Fruit fly (Drosophila melanogaster) whole organism, prepupa: ENCODE results near the gene CG33796.
A peak's percentile ranks its signal among the peaks of the same experiment; 100 is the strongest.

ENCODE experiments used
- CG10631 ChIP-seq: fragments of 200-800 bp; sonication (Bioruptor generic); optimal IDR thresholded peaks from 2 replicates; lab custom pipeline; 2016; ENCODE audit warnings: missing biosample characterization, missing genetic modification characterization
- CG10669 ChIP-seq: fragments of 200-800 bp; sonication (Bioruptor generic); optimal IDR thresholded peaks from 3 replicates; lab custom pipeline; 2018; ENCODE audit warnings: missing biosample characterization, mild to moderate bottlenecking, missing genetic modification characterization, moderate library complexity
- CG11294 ChIP-seq: fragments of 200-800 bp; sonication (Bioruptor generic); IDR thresholded peaks from 2 replicates; pipeline ENCODE4 v1.3.6; 2022; ENCODE audit warnings: missing biosample characterization, missing genetic modification characterization
- CG11762 ChIP-seq: fragments of 200-800 bp; sonication (Bioruptor generic); optimal IDR thresholded peaks from 3 replicates; lab custom pipeline; 2016; ENCODE audit warnings: missing biosample characterization, missing genetic modification characterization; ENCODE audit not compliant: insufficient read depth
- CG11902 ChIP-seq: fragments of 200-800 bp; sonication (Bioruptor generic); optimal IDR thresholded peaks from 3 replicates; lab custom pipeline; 2016; ENCODE audit warnings: missing biosample characterization, missing genetic modification characterization
- CG15336 ChIP-seq: fragments of 200-800 bp; sonication (Bioruptor generic); IDR thresholded peaks from 2 replicates; pipeline ENCODE4 v1.3.6; 2022; ENCODE audit warnings: missing biosample characterization, missing genetic modification characterization
- CG16779 ChIP-seq: fragments of 200-800 bp; sonication (Bioruptor generic); optimal IDR thresholded peaks from 3 replicates; lab custom pipeline; 2017; ENCODE audit warnings: missing biosample characterization, mild to moderate bottlenecking, missing genetic modification characterization
- CG31627 ChIP-seq: fragments of 200-800 bp; sonication (Bioruptor generic); optimal IDR thresholded peaks from 3 replicates; lab custom pipeline; 2016; ENCODE audit warnings: missing biosample characterization, missing genetic modification characterization
- CG32006 ChIP-seq: fragments of 200-800 bp; sonication (Bioruptor generic); optimal IDR thresholded peaks from 3 replicates; lab custom pipeline; 2017; ENCODE audit warnings: missing biosample characterization, mild to moderate bottlenecking, missing genetic modification characterization
- CG34406 ChIP-seq: fragments of 200-800 bp; sonication (Bioruptor generic); optimal IDR thresholded peaks from 3 replicates; lab custom pipeline; 2016; ENCODE audit warnings: missing biosample characterization, missing genetic modification characterization
- CG3919 ChIP-seq: fragments of 200-800 bp; sonication (Bioruptor generic); optimal IDR thresholded peaks from 3 replicates; lab custom pipeline; 2016; ENCODE audit warnings: missing biosample characterization, missing genetic modification characterization
- CG4318 ChIP-seq: fragments of 200-800 bp; sonication (Bioruptor generic); optimal IDR thresholded peaks from 3 replicates; lab custom pipeline; 2017; ENCODE audit warnings: missing biosample characterization, mild to moderate bottlenecking, missing genetic modification characterization
- CG6163 ChIP-seq: fragments of 200-800 bp; sonication (Bioruptor generic); IDR thresholded peaks from 3 replicates; pipeline ENCODE4 v1.3.6; 2022; ENCODE audit warnings: missing biosample characterization, missing genetic modification characterization
- CG6792 ChIP-seq: fragments of 200-800 bp; sonication (Bioruptor generic); optimal IDR thresholded peaks from 3 replicates; lab custom pipeline; 2016; ENCODE audit warnings: missing biosample characterization, missing genetic modification characterization
- CG6808 ChIP-seq: fragments of 200-800 bp; sonication (Bioruptor generic); optimal IDR thresholded peaks from 3 replicates; lab custom pipeline; 2017; ENCODE audit warnings: missing biosample characterization, missing genetic modification characterization, mild to moderate bottlenecking, moderate library complexity, missing genetic modification reagents
- CG6854 ChIP-seq: fragments of 200-800 bp; sonication (Bioruptor generic); optimal IDR thresholded peaks from 2 replicates; lab custom pipeline; 2017; ENCODE audit warnings: missing biosample characterization, mild to moderate bottlenecking, missing genetic modification characterization
- CG7368 ChIP-seq: fragments of 200-800 bp; sonication (Bioruptor generic); optimal IDR thresholded peaks from 3 replicates; lab custom pipeline; 2016; ENCODE audit warnings: missing biosample characterization, missing genetic modification characterization
- CG8319 ChIP-seq: fragments of 200-800 bp; sonication (Bioruptor generic); optimal IDR thresholded peaks from 3 replicates; lab custom pipeline; 2016; ENCODE audit warnings: missing biosample characterization, missing genetic modification characterization
- CG9139 ChIP-seq: fragments of 200-800 bp; sonication (Bioruptor generic); optimal IDR thresholded peaks from 3 replicates; lab custom pipeline; 2017; ENCODE audit warnings: missing biosample characterization, mild to moderate bottlenecking, missing genetic modification characterization
- Eip93F ChIP-seq: fragments of 200-800 bp; sonication (Bioruptor generic); optimal IDR thresholded peaks from 2 replicates; lab custom pipeline; 2016; ENCODE audit warnings: missing biosample characterization, mild to moderate bottlenecking, missing genetic modification characterization
- Ets96B ChIP-seq: fragments of 200-800 bp; optimal IDR thresholded peaks from 2 replicates; lab custom pipeline; 2019; ENCODE audit warnings: missing biosample characterization, mild to moderate bottlenecking, missing genetic modification characterization, moderate library complexity
- Hr38 ChIP-seq: sonication (Bioruptor generic); optimal IDR thresholded peaks from 2 replicates; lab custom pipeline; 2016; ENCODE audit warnings: missing biosample characterization, missing genetic modification characterization
- Hr39 ChIP-seq: fragments of 200-800 bp; sonication (Bioruptor generic); optimal IDR thresholded peaks from 2 replicates; lab custom pipeline; 2016; ENCODE audit warnings: missing biosample characterization, missing genetic modification characterization
- Hr4 ChIP-seq: fragments of 200-800 bp; sonication (Bioruptor generic); optimal IDR thresholded peaks from 3 replicates; lab custom pipeline; 2016; ENCODE audit warnings: missing biosample characterization, missing genetic modification characterization
- Lpt ChIP-seq: fragments of 200-800 bp; sonication (Bioruptor generic); optimal IDR thresholded peaks from 3 replicates; lab custom pipeline; 2016; ENCODE audit warnings: missing biosample characterization, missing genetic modification characterization
- Met ChIP-seq: fragments of 200-800 bp; sonication (Bioruptor generic); optimal IDR thresholded peaks from 3 replicates; lab custom pipeline; 2016; ENCODE audit warnings: missing biosample characterization, missing genetic modification characterization
- Smox ChIP-seq: fragments of 200-800 bp; sonication (Bioruptor generic); optimal IDR thresholded peaks from 3 replicates; lab custom pipeline; 2016; ENCODE audit warnings: missing biosample characterization, missing genetic modification characterization
- Sox102F ChIP-seq: fragments of 200-800 bp; sonication (Bioruptor generic); optimal IDR thresholded peaks from 2 replicates; lab custom pipeline; 2016; ENCODE audit warnings: missing biosample characterization, mild to moderate bottlenecking, missing genetic modification characterization
- Sox14 ChIP-seq: fragments of 200-800 bp; sonication (Bioruptor generic); optimal IDR thresholded peaks from 3 replicates; lab custom pipeline; 2016; ENCODE audit warnings: missing biosample characterization, missing genetic modification characterization
- achi ChIP-seq: fragments of 200-800 bp; sonication (Bioruptor generic); optimal IDR thresholded peaks from 3 replicates; lab custom pipeline; 2016; ENCODE audit warnings: missing biosample characterization, missing genetic modification characterization
- acj6 ChIP-seq: fragments of 200-800 bp; sonication (Bioruptor generic); optimal IDR thresholded peaks from 3 replicates; lab custom pipeline; 2016; ENCODE audit warnings: missing biosample characterization, missing genetic modification characterization
- cyc ChIP-seq: fragments of 200-800 bp; sonication (Bioruptor generic); optimal IDR thresholded peaks from 3 replicates; lab custom pipeline; 2016; ENCODE audit warnings: missing biosample characterization, missing genetic modification characterization
- dac ChIP-seq: fragments of 200-800 bp; sonication (Bioruptor generic); optimal IDR thresholded peaks from 2 replicates; lab custom pipeline; 2017; ENCODE audit warnings: missing biosample characterization, mild to moderate bottlenecking, missing genetic modification characterization
- eg ChIP-seq: fragments of 200-800 bp; sonication (Bioruptor generic); IDR thresholded peaks from 3 replicates; pipeline ENCODE4 v1.3.6; 2022; ENCODE audit warnings: missing biosample characterization, missing genetic modification characterization
- fd85E ChIP-seq: fragments of 200-800 bp; sonication (Bioruptor generic); optimal IDR thresholded peaks from 3 replicates; lab custom pipeline; 2016; ENCODE audit warnings: missing biosample characterization, missing genetic modification characterization
- lz ChIP-seq: fragments of 200-800 bp; sonication (Bioruptor generic); optimal IDR thresholded peaks from 3 replicates; lab custom pipeline; 2016; ENCODE audit warnings: missing biosample characterization, missing genetic modification characterization
- pdm3 ChIP-seq: fragments of 200-800 bp; sonication (Bioruptor generic); optimal IDR thresholded peaks from 3 replicates; lab custom pipeline; 2016; ENCODE audit warnings: missing biosample characterization, missing genetic modification characterization
- salr ChIP-seq, 2 experiments: fragments of 200-800 bp; sonication (Bioruptor generic); optimal IDR thresholded peaks; 3 replicates each; lab custom pipeline; 2016 to 2018; ENCODE audit warnings: missing biosample characterization in 2 of 2, missing genetic modification characterization in 2 of 2, mild to moderate bottlenecking in 1 of 2
- ss ChIP-seq, 2 experiments: fragments of 200-800 bp; sonication (Bioruptor generic); optimal IDR thresholded peaks; 2 replicates in 1 of 2; 3 replicates in 1 of 2; lab custom pipeline; 2017 to 2018; ENCODE audit warnings: mild to moderate bottlenecking in 2 of 2, missing biosample characterization in 2 of 2, missing genetic modification characterization in 2 of 2, moderate library complexity in 1 of 2

Gene CG33796

dm6 chr3L:16153089-16153488 lies 16.8 kb downstream of the CG33796 start (continued):
- TF ChIP-seq lz (GFP tag; lab: Kevin White, UChicago) (no peak), Hr39 (no peak), CG9139 (GFP tag; lab: Kevin White, UChicago) (peak; percentile 30), salr (GFP tag; optimal IDR thresholded peaks at IDR 0.05; lab: Kevin White, UChicago) (no peak), Sox102F (no peak), eg (GFP tag; lab: Robert Waterston, UW) (peak; percentile 70; the same call in 2 of the 3 replicates), Smox (no peak), achi (GFP tag; lab: Kevin White, UChicago) (no peak), CG11902 (GFP tag; lab: Kevin White, UChicago) (no peak), CG11294 (GFP tag; lab: Robert Waterston, UW) (no peak), Hr4 (GFP tag; lab: Kevin White, UChicago) (no peak), CG7368 (no peak), CG6163 (GFP tag; lab: Robert Waterston, UW) (peak; percentile 79; the same call in 2 of the 3 replicates), Hr38 (GFP tag; lab: Kevin White, UChicago) (no peak), CG6808 (peak; percentile 53), Met (GFP tag; lab: Kevin White, UChicago) (no peak), Sox14 (no peak), CG8319 (no peak), CG10669 (GFP tag; lab: Kevin White, UChicago) (no peak), CG11762 (GFP tag; lab: Kevin White, UChicago) (no peak), Lpt (GFP tag; lab: Kevin White, UChicago) (peak; percentile 37), Ets96B (tag; lab: Kevin White, UChicago) (no peak), CG16779 (tag; lab: Kevin White, UChicago) (peak; percentile 19), acj6 (GFP tag; lab: Kevin White, UChicago) (no peak), CG4318 (GFP tag; lab: Kevin White, UChicago) (no peak), pdm3 (GFP tag; lab: Kevin White, UChicago) (no peak), dac (GFP tag; lab: Kevin White, UChicago) (no peak), ss (GFP tag; optimal IDR thresholded peaks at IDR 0.05; lab: Kevin White, UChicago) (peak; percentile 15 to 53), CG31627 (GFP tag; lab: Kevin White, UChicago) (no peak), CG3919 (peak; percentile 29), cyc (GFP tag; lab: Kevin White, UChicago) (no peak), CG10631 (GFP tag; lab: Kevin White, UChicago) (no peak), CG15336 (GFP tag; lab: Robert Waterston, UW) (peak; percentile 44; the same call in 1 of the 2 replicates)
- TF ChIP-seq, all 60 proteins: peak for 17

dm6 chr3L:16151742-16152141 lies 18.2 kb downstream of the CG33796 start:
- TF ChIP-seq CG6854 (GFP tag; lab: Kevin White, UChicago) (no peak), CG32006 (GFP tag; lab: Kevin White, UChicago) (peak; percentile 19), CG34406 (GFP tag; lab: Kevin White, UChicago) (no peak), CG6792 (GFP tag; lab: Kevin White, UChicago) (no peak), CG11294 (GFP tag; lab: Robert Waterston, UW) (no peak), CG6808 (no peak), Eip93F (GFP tag; lab: Kevin White, UChicago) (no peak), CG15336 (GFP tag; lab: Robert Waterston, UW) (0 out of 2 replicates have a peak, but pooled peaks have one; percentile 21), Lpt (GFP tag; lab: Kevin White, UChicago) (no peak), fd85E (GFP tag; lab: Kevin White, UChicago) (no peak)
- TF ChIP-seq, all 60 proteins: peak for 2
